Worm (Caenorhabditis elegans) whole organism, L1 larva: ENCODE data around the gene msp-40.

ENCODE experiments used
- aly-2 ChIP-seq: fragments of 150-350 bp; optimal IDR thresholded peaks from 2 replicates; lab custom pipeline; 2014; ENCODE audit warnings: missing biosample characterization, missing genetic modification characterization
- elt-2 ChIP-seq: sonication (generic microtip); optimal IDR thresholded peaks from 2 replicates; lab custom pipeline; 2016; ENCODE audit warnings: missing genetic modification characterization, mild to moderate bottlenecking, inconsistent platforms, missing compliant biosample characterization, missing genetic modification reagents
- jun-1 ChIP-seq: fragments of 150-350 bp; optimal IDR thresholded peaks from 2 replicates; lab custom pipeline; 2014; ENCODE audit warnings: missing biosample characterization, missing genetic modification reagents, missing genetic modification characterization
- lin-39 ChIP-seq: fragments of 150-350 bp; optimal IDR thresholded peaks from 2 replicates; lab custom pipeline; 2014; ENCODE audit warnings: missing biosample characterization, missing genetic modification reagents, missing genetic modification characterization
- lsy-2 ChIP-seq, 2 experiments: fragments of 150-350 bp; optimal IDR thresholded peaks; 2 replicates each; lab custom pipeline; 2014; ENCODE audit warnings: missing biosample characterization in 2 of 2, missing genetic modification characterization in 2 of 2
- mab-9 ChIP-seq: fragments of 200-800 bp; sonication (Bioruptor generic); IDR thresholded peaks from 2 replicates; pipeline ENCODE4 v1.3.6; 2022; ENCODE audit warnings: missing genetic modification reagents, missing genetic modification characterization, missing compliant biosample characterization
- rnt-1 ChIP-seq: sonication (generic microtip); optimal IDR thresholded peaks from 2 replicates; lab custom pipeline; 2016; ENCODE audit warnings: mild to moderate bottlenecking, missing genetic modification characterization, moderate library complexity, missing compliant biosample characterization
- unc-130 ChIP-seq: fragments of 150-350 bp; optimal IDR thresholded peaks from 2 replicates; lab custom pipeline; 2017; ENCODE audit warnings: missing biosample characterization, missing genetic modification characterization, inconsistent platforms
- unc-62 ChIP-seq: fragments of 150-350 bp; optimal IDR thresholded peaks from 2 replicates; lab custom pipeline; 2014; ENCODE audit warnings: missing biosample characterization, missing genetic modification reagents, missing genetic modification characterization
- zag-1 ChIP-seq: fragments of 150-350 bp; optimal IDR thresholded peaks from 2 replicates; lab custom pipeline; 2014; ENCODE audit warnings: missing biosample characterization, missing genetic modification characterization

ce11 chrII:4811986-4812385 lies 13.2 kb upstream of the msp-40 start, which contains the start of gene rig-6:
- no peak for TF ChIP-seq unc-62 (GFP tag; lab: Kevin White, UChicago)
- no peak for TF ChIP-seq elt-2 (tag; lab: Kevin White, UChicago)
- no peak for TF ChIP-seq mab-9
- TF ChIP-seq unc-130 (tag; lab: Kevin White, UChicago): no peak
- TF ChIP-seq lin-39 (tag; lab: Kevin White, UChicago): no peak
- TF ChIP-seq zag-1: no peak
- TF ChIP-seq lsy-2 (tag; optimal IDR thresholded peaks at IDR 0.05; lab: Kevin White, UChicago): no peak
- no peak for TF ChIP-seq jun-1 (tag; lab: Kevin White, UChicago)
- no peak for TF ChIP-seq rnt-1 (tag; lab: Kevin White, UChicago)
- no peak for TF ChIP-seq aly-2 (tag; lab: Kevin White, UChicago)
